Fruit fly (Drosophila melanogaster) whole organism, adult: ENCODE data around the gene CG16998.

Experiments
- CG11617 ChIP-seq: fragments of 200-800 bp; sonication (Bioruptor generic); optimal IDR thresholded peaks from 2 replicates; lab custom pipeline; 2017; ENCODE audit warnings: mild to moderate bottlenecking, missing biosample characterization, missing genetic modification reagents, missing genetic modification characterization
- CG12768 ChIP-seq: fragments of 200-800 bp; sonication (Bioruptor generic); optimal IDR thresholded peaks from 2 replicates; lab custom pipeline; 2017; ENCODE audit warnings: missing biosample characterization, missing genetic modification characterization, mild to moderate bottlenecking, moderate library complexity, missing genetic modification reagents
- CG14711 ChIP-seq: fragments of 200-800 bp; sonication (Bioruptor generic); optimal IDR thresholded peaks from 2 replicates; lab custom pipeline; 2018; ENCODE audit warnings: missing biosample characterization, mild to moderate bottlenecking, missing genetic modification characterization, moderate library complexity
- CG1620 ChIP-seq: fragments of 200-800 bp; sonication (Bioruptor generic); optimal IDR thresholded peaks from 2 replicates; lab custom pipeline; 2016; ENCODE audit warnings: missing biosample characterization, missing genetic modification characterization
- CG33017 ChIP-seq: fragments of 200-800 bp; sonication (Bioruptor generic); optimal IDR thresholded peaks from 2 replicates; lab custom pipeline; 2018; ENCODE audit warnings: missing biosample characterization, mild to moderate bottlenecking, missing genetic modification characterization, moderate library complexity
- CG5204 ChIP-seq: fragments of 200-800 bp; sonication (Bioruptor generic); optimal IDR thresholded peaks from 2 replicates; lab custom pipeline; 2016; ENCODE audit warnings: missing biosample characterization, missing genetic modification characterization
- CG7045 ChIP-seq: fragments of 200-800 bp; sonication (Bioruptor generic); optimal IDR thresholded peaks from 2 replicates; lab custom pipeline; 2017; ENCODE audit warnings: missing biosample characterization, mild to moderate bottlenecking, missing genetic modification characterization
- CG7101 ChIP-seq: fragments of 200-800 bp; sonication (Bioruptor generic); optimal IDR thresholded peaks from 2 replicates; lab custom pipeline; 2018; ENCODE audit warnings: missing biosample characterization, mild to moderate bottlenecking, missing genetic modification characterization, moderate library complexity
- Clk ChIP-seq: fragments of 200-800 bp; sonication (Bioruptor generic); optimal IDR thresholded peaks from 2 replicates; lab custom pipeline; 2017; ENCODE audit warnings: missing biosample characterization, missing genetic modification characterization
- Crg-1 ChIP-seq: fragments of 200-800 bp; sonication (Bioruptor generic); optimal IDR thresholded peaks from 2 replicates; lab custom pipeline; 2016; ENCODE audit warnings: missing biosample characterization, missing genetic modification characterization
- Hr96 ChIP-seq: fragments of 200-800 bp; sonication (Bioruptor generic); optimal IDR thresholded peaks from 2 replicates; lab custom pipeline; 2016; ENCODE audit warnings: missing biosample characterization, missing genetic modification characterization
- Mnt ChIP-seq: fragments of 200-800 bp; sonication (Bioruptor generic); optimal IDR thresholded peaks from 2 replicates; lab custom pipeline; 2016; ENCODE audit warnings: missing biosample characterization, mild to moderate bottlenecking, missing genetic modification characterization
- bab1 ChIP-seq: fragments of 200-800 bp; sonication (Bioruptor generic); optimal IDR thresholded peaks from 3 replicates; lab custom pipeline; 2019; ENCODE audit warnings: missing biosample characterization, mild to moderate bottlenecking, missing genetic modification characterization, moderate library complexity
- cic ChIP-seq: fragments of 200-800 bp; sonication (Bioruptor generic); optimal IDR thresholded peaks from 2 replicates; lab custom pipeline; 2017; ENCODE audit warnings: missing biosample characterization, mild to moderate bottlenecking, missing genetic modification characterization, moderate library complexity
- cnc ChIP-seq, 2 experiments: fragments of >200 bp; optimal IDR thresholded peaks; 2 replicates each; lab custom pipeline; 2017
- kay ChIP-seq: fragments of 200-800 bp; sonication (Bioruptor generic); peaks from one replicate; lab custom pipeline; 2016; ENCODE audit warnings: missing biosample characterization, missing genetic modification characterization, borderline replicate concordance
- ovo ChIP-seq: fragments of 200-800 bp; sonication (Bioruptor generic); optimal IDR thresholded peaks from 2 replicates; lab custom pipeline; 2016; ENCODE audit warnings: missing biosample characterization, missing genetic modification characterization
- pad ChIP-seq: fragments of 200-800 bp; sonication (Bioruptor generic); optimal IDR thresholded peaks from 3 replicates; lab custom pipeline; 2017; ENCODE audit warnings: missing biosample characterization, missing genetic modification characterization, mild to moderate bottlenecking, moderate library complexity, missing genetic modification reagents
- tj ChIP-seq: fragments of 200-800 bp; sonication (Bioruptor generic); optimal IDR thresholded peaks from 3 replicates; lab custom pipeline; 2017; ENCODE audit warnings: missing biosample characterization, mild to moderate bottlenecking, missing genetic modification characterization, moderate library complexity
- toe ChIP-seq: fragments of 200-800 bp; sonication (Bioruptor generic); optimal IDR thresholded peaks from 2 replicates; lab custom pipeline; 2016; ENCODE audit warnings: missing biosample characterization, missing genetic modification characterization

Gene CG16998

DNA sequence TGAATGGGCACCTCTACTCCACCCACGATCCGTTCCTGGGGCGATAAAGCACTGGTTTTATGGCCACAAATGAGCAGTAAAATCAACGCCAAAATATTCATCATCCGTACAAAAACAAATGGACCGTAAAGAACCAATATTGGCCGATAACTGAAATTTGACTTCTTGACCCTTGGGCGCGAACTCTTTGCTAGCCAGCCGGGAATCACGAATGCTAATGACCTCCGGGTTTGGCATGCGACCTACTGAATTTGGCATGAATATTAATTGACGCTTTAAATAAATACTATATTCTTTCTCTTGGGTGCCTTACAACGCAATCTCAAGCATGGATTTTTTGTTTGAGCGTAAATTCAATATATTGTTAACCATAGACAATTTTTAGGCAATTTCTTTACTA is at the start of gene CG16998:
TSS of gene CG16998 (minus strand) at position 101 of the 400 bp plus-strand sequence.
- no peak for TF ChIP-seq CG14711 (tag; lab: Kevin White, UChicago)
- TF ChIP-seq CG1620: no peak
- TF ChIP-seq kay (GFP tag; lab: Kevin White, UChicago): no peak
- no peak for TF ChIP-seq CG7045 (GFP tag; lab: Kevin White, UChicago)
- no peak for TF ChIP-seq CG5204 (GFP tag; lab: Kevin White, UChicago)

DNA sequence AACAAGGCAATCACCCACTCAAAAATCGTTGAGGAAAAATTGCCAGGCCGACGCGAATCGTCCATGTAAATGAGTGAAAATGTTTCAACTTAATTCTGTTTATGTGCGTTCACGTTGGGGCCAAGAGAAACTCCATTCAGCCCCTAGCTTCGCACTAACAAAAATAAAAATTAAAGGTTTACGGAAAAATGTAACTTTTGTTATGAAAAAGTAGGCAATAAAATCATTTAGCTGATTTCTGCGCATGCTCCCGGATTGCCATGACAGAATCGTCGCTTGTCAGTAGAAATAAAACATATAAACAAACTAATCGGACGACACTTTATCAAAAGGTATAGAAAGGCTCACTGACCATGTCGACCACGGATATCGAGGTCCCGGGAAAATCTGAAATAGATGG is 43.5 kb upstream of the CG16998 start, which contains the start of gene mmm:
TSS of gene mmm (plus strand) at position 301 of the 400 bp plus-strand sequence.
- no peak for TF ChIP-seq toe (GFP tag; lab: Kevin White, UChicago)
- no peak for TF ChIP-seq Clk
- TF ChIP-seq tj (GFP tag; lab: Kevin White, UChicago): no peak
- TF ChIP-seq CG5204 (GFP tag; lab: Kevin White, UChicago): no peak
- TF ChIP-seq CG12768 (GFP tag; lab: Kevin White, UChicago): no peak
- no peak for TF ChIP-seq cnc (optimal IDR thresholded peaks at IDR 0.05; lab: Kevin White, UChicago)
- TF ChIP-seq bab1 (GFP tag; lab: Kevin White, UChicago): no peak
- TF ChIP-seq pad (GFP tag; lab: Kevin White, UChicago): no peak
- TF ChIP-seq CG7101 (tag; lab: Kevin White, UChicago): no peak
- TF ChIP-seq Mnt (GFP tag; lab: Kevin White, UChicago): no peak
- TF ChIP-seq kay (GFP tag; lab: Kevin White, UChicago): no peak
- no peak for TF ChIP-seq Hr96 (GFP tag; lab: Kevin White, UChicago)
- no peak for TF ChIP-seq CG7045 (GFP tag; lab: Kevin White, UChicago)
- TF ChIP-seq Crg-1 (GFP tag; lab: Kevin White, UChicago): no peak
- TF ChIP-seq CG1620: no peak
- no peak for TF ChIP-seq cic (GFP tag; lab: Kevin White, UChicago)
- no peak for TF ChIP-seq ovo (GFP tag; lab: Kevin White, UChicago)
- TF ChIP-seq CG14711 (tag; lab: Kevin White, UChicago): no peak
- no peak for TF ChIP-seq CG11617
- TF ChIP-seq CG33017 (tag; lab: Kevin White, UChicago): no peak

DNA sequence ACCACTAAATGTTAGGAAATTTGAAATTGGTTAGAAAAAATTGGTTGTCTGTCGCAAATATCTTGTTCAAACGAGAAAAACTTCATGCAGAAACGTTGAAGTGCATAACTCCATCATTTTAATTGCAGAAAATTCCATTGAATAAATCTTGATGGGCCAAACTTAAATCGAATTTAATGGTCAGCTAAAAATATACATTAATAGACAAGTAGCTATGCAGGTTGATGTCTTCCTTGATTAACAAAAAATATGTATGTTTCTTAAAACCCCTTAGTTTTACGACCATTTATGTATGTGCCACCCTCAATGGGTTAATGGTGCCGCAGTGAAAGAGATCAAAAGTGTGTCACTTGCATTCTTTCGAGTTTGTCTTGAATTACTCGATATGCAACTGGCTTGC is 33.3 kb upstream of the CG16998 start:
- TF ChIP-seq CG1620 (no peak), CG11617 (no peak), cnc (optimal IDR thresholded peaks at IDR 0.05; lab: Kevin White, UChicago) (no peak)

DNA sequence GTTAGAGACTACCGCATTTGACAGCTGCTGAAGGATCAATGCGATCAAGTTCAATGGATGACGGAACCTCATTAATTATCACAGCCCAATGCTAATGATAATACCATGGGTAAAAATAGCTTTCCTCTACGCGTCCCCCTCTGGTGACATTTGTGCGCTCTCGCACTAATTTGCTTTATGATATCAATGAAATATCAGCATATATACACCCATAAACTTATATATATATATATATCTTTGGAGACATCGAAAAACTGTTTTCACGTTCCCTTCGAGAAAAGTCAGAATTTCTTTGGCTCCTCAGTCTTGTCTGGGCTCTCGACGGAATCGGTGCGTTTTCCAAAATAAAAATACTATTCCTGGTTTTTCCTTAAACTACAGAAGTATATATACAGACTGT is 22.7 kb upstream of the CG16998 start, which contains the start of gene frac:
TSS of gene frac (plus strand) at position 301 of the 400 bp plus-strand sequence.
- TF ChIP-seq CG1620: no peak
- no peak for TF ChIP-seq CG12768 (GFP tag; lab: Kevin White, UChicago)
- no peak for TF ChIP-seq cnc (optimal IDR thresholded peaks at IDR 0.05; lab: Kevin White, UChicago)
- TF ChIP-seq cic (GFP tag; lab: Kevin White, UChicago): no peak
- TF ChIP-seq CG14711 (tag; lab: Kevin White, UChicago): no peak
- no peak for TF ChIP-seq Hr96 (GFP tag; lab: Kevin White, UChicago)
- no peak for TF ChIP-seq kay (GFP tag; lab: Kevin White, UChicago)
- no peak for TF ChIP-seq bab1 (GFP tag; lab: Kevin White, UChicago)
- TF ChIP-seq Crg-1 (GFP tag; lab: Kevin White, UChicago): no peak
- TF ChIP-seq Clk: no peak
- no peak for TF ChIP-seq pad (GFP tag; lab: Kevin White, UChicago)
- TF ChIP-seq CG7101 (tag; lab: Kevin White, UChicago): no peak
- no peak for TF ChIP-seq CG5204 (GFP tag; lab: Kevin White, UChicago)

DNA sequence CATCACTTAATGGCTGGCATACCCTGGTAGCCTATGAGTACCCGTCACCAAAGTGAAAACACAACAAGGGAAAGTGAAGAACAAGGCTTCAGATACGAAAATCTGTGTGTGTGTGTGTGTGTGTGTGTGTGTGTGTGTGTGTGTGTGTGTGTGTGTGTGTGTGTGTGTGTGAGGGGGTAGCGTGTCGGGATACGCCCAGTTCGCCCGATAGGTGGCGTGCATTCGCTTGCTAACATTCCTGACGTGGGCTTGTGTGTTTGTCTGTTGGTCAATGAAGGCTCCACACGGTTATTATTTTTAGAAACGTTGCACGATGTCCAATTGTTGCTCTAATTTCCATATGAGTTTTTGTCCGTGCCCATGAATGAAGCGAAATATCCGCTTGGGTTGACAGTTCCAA is 20.9 kb upstream of the CG16998 start:
- TF ChIP-seq toe (GFP tag; lab: Kevin White, UChicago) (no peak), cnc (optimal IDR thresholded peaks at IDR 0.05; lab: Kevin White, UChicago) (no peak), Clk (no peak), CG7045 (GFP tag; lab: Kevin White, UChicago) (no peak), CG1620 (no peak), CG33017 (tag; lab: Kevin White, UChicago) (no peak), pad (GFP tag; lab: Kevin White, UChicago) (no peak), CG7101 (tag; lab: Kevin White, UChicago) (no peak)

DNA sequence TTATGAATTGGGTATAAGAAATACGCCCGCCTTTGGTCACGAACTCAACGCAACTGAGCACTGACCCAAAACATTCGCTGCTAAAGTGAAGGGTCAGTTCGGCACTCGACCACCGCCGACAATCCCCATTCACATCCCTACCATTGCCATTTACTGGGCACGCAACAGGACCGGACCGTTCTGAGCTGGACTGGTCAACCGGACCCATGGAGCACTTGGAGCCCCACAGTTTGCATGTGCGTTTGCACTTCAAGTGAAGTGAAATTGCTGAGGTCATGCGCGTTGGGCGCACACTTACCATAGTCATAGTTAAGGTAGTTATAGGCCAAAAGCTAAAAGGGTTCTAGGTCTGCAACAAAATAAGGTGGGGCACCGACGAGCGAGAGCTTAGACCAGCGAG is 20.3 kb upstream of the CG16998 start, which contains the start of gene CG14837:
TSS of gene CG14837 (minus strand) at position 101 of the 400 bp plus-strand sequence.
- TF ChIP-seq cic (GFP tag; lab: Kevin White, UChicago): no peak
- no peak for TF ChIP-seq CG7045 (GFP tag; lab: Kevin White, UChicago)
- TF ChIP-seq kay (GFP tag; lab: Kevin White, UChicago): no peak
- TF ChIP-seq CG5204 (GFP tag; lab: Kevin White, UChicago): no peak
- TF ChIP-seq Crg-1 (GFP tag; lab: Kevin White, UChicago): no peak
- TF ChIP-seq bab1 (GFP tag; lab: Kevin White, UChicago): no peak
- TF ChIP-seq CG33017 (tag; lab: Kevin White, UChicago): no peak
- TF ChIP-seq toe (GFP tag; lab: Kevin White, UChicago): no peak
- no peak for TF ChIP-seq Hr96 (GFP tag; lab: Kevin White, UChicago)
- no peak for TF ChIP-seq CG1620
- no peak for TF ChIP-seq CG11617
- no peak for TF ChIP-seq ovo (GFP tag; lab: Kevin White, UChicago)
- TF ChIP-seq tj (GFP tag; lab: Kevin White, UChicago): no peak
- no peak for TF ChIP-seq cnc (optimal IDR thresholded peaks at IDR 0.05; lab: Kevin White, UChicago)
- TF ChIP-seq pad (GFP tag; lab: Kevin White, UChicago): no peak
- TF ChIP-seq CG12768 (GFP tag; lab: Kevin White, UChicago): no peak
